Worm (Caenorhabditis elegans) whole organism, early embryonic: Measurements from ENCODE around the gene lsy-2.

Experiments used
- B0310.2 ChIP-seq: sonication (generic microtip); optimal IDR thresholded peaks from 2 replicates; lab custom pipeline; 2016; ENCODE audit warnings: mild to moderate bottlenecking, missing genetic modification characterization, missing compliant biosample characterization
- F13C5.2 ChIP-seq: sonication (generic microtip); optimal IDR thresholded peaks from 2 replicates; lab custom pipeline; 2017; ENCODE audit warnings: mild to moderate bottlenecking, missing genetic modification characterization, inconsistent platforms, missing compliant biosample characterization
- aly-1 ChIP-seq: sonication (generic microtip); optimal IDR thresholded peaks from 2 replicates; lab custom pipeline; 2016; ENCODE audit warnings: missing genetic modification characterization, missing compliant biosample characterization
- ama-1 ChIP-seq: fragments of 150-350 bp; optimal IDR thresholded peaks from 2 replicates; lab custom pipeline; 2014
- ceh-13 ChIP-seq: fragments of 200-800 bp; sonication (Bioruptor generic); optimal IDR thresholded peaks from 2 replicates; lab custom pipeline; 2018; ENCODE audit warnings: mild to moderate bottlenecking, missing genetic modification characterization, missing compliant biosample characterization
- ceh-36 ChIP-seq: sonication (generic microtip); optimal IDR thresholded peaks from 2 replicates; lab custom pipeline; 2016; ENCODE audit warnings: missing genetic modification characterization, inconsistent platforms, missing compliant biosample characterization
- ets-7 ChIP-seq: sonication (generic microtip); optimal IDR thresholded peaks from 2 replicates; lab custom pipeline; 2016; ENCODE audit warnings: missing genotype, missing genetic modification characterization, missing compliant biosample characterization
- flt-1 ChIP-seq: fragments of 200-800 bp; sonication (Bioruptor generic); IDR thresholded peaks from 2 replicates; pipeline ENCODE4 v1.3.6; 2022; ENCODE audit warnings: missing genetic modification characterization, missing compliant biosample characterization
- hmbx-1 ChIP-seq: sonication (generic microtip); optimal IDR thresholded peaks from 2 replicates; lab custom pipeline; 2016; ENCODE audit warnings: mild to moderate bottlenecking, missing genetic modification characterization, missing compliant biosample characterization
- hmg-4 ChIP-seq: fragments of 200-800 bp; sonication (Bioruptor generic); optimal IDR thresholded peaks from 2 replicates; lab custom pipeline; 2018; ENCODE audit warnings: mild to moderate bottlenecking, missing genetic modification characterization, missing compliant biosample characterization
- hnd-1 ChIP-seq: sonication (generic microtip); optimal IDR thresholded peaks from 2 replicates; lab custom pipeline; 2016; ENCODE audit warnings: missing genetic modification characterization, missing compliant biosample characterization
- pes-1 ChIP-seq: fragments of 200-800 bp; sonication (Bioruptor generic); IDR thresholded peaks from 2 replicates; pipeline ENCODE4 v1.3.6; 2022; ENCODE audit warnings: missing genetic modification reagents, missing genetic modification characterization, missing compliant biosample characterization
- scrt-1 ChIP-seq: fragments of 200-800 bp; sonication (Bioruptor generic); IDR thresholded peaks from 2 replicates; pipeline ENCODE4 v1.3.6; 2022; ENCODE audit warnings: missing genetic modification characterization, missing compliant biosample characterization
- sea-1 ChIP-seq: fragments of 200-800 bp; sonication (Bioruptor generic); conservative IDR thresholded peaks from 2 replicates; pipeline ENCODE4 v1.3.6; 2022; ENCODE audit warnings: missing genetic modification characterization, missing compliant biosample characterization
- tbx-11 ChIP-seq: fragments of 200-800 bp; sonication (Bioruptor generic); IDR thresholded peaks from 2 replicates; pipeline ENCODE4 v1.3.6; 2022; ENCODE audit warnings: missing genetic modification characterization, missing compliant biosample characterization
- tbx-37 ChIP-seq: fragments of 200-800 bp; sonication (Bioruptor generic); conservative IDR thresholded peaks from 2 replicates; pipeline ENCODE4 v1.3.6; 2022; ENCODE audit warnings: missing genetic modification reagents, missing genetic modification characterization, missing compliant biosample characterization
- tra-4 ChIP-seq: sonication (generic microtip); optimal IDR thresholded peaks from 2 replicates; lab custom pipeline; 2017; ENCODE audit warnings: missing genetic modification characterization, missing compliant biosample characterization

lsy-2 gene

DNA sequence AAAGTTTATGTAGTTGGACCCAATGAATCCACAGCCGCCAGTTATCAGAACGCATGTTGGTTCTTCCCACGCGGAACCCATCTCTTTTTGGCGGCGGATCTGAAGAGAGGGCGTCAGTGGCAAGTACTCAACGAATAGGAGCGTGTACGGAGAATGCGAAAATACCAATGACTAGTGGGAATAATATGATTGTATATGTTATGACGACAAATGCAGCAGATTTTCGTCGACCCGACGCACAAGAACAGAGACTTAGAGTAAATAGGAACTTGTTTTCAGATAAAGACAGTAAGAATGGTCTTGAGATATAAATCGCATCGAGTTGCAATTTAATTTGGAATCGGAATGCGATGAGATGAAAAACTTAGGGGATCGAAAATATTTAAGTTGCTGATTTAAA is 23.5 kb downstream of the lsy-2 start, which contains the start of gene bus-5:
Gene bus-5, minus strand, starts transcription at position 101 of the 400 bp plus-strand sequence.
- no peak for TF ChIP-seq ama-1 (lab: Kevin White, UChicago)
- TF ChIP-seq aly-1 (tag; lab: Kevin White, UChicago), result no peak
- TF ChIP-seq tra-4 (tag; lab: Kevin White, UChicago), result no peak

DNA sequence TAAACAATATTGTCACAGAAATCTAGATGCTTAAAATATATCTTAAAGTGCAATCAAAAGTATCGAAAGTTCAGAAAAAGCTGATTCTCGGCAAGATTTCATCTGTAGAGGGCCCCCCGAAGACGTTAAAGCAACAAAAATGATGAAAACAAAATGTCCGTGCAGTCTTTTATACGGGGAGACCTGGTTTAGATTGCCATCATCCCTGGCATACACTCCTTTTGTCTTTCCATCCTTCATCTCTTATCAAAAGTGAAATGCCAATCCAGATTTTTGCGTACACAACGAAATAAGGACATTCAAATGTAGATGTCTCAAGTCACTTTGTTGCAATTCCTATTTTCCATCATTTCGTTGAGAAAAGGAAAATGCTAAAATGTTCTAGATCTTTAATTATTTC is 24.7 kb downstream of the lsy-2 start:
- TF ChIP-seq tbx-37 (GFP tag; lab: Robert Waterston, UW) (no peak), ets-7 (tag; lab: Kevin White, UChicago) (no peak), scrt-1 (no peak), ceh-36 (tag; lab: Kevin White, UChicago) (no peak), pes-1 (GFP tag; lab: Robert Waterston, UW) (no peak), sea-1 (GFP tag; lab: Robert Waterston, UW) (no peak), hmbx-1 (tag; lab: Kevin White, UChicago) (no peak), F13C5.2 (tag; lab: Kevin White, UChicago) (no peak), hmg-4 (GFP tag; lab: Kevin White, UChicago) (no peak), flt-1 (GFP tag; lab: Robert Waterston, UW) (no peak), tra-4 (tag; lab: Kevin White, UChicago) (no peak)

DNA sequence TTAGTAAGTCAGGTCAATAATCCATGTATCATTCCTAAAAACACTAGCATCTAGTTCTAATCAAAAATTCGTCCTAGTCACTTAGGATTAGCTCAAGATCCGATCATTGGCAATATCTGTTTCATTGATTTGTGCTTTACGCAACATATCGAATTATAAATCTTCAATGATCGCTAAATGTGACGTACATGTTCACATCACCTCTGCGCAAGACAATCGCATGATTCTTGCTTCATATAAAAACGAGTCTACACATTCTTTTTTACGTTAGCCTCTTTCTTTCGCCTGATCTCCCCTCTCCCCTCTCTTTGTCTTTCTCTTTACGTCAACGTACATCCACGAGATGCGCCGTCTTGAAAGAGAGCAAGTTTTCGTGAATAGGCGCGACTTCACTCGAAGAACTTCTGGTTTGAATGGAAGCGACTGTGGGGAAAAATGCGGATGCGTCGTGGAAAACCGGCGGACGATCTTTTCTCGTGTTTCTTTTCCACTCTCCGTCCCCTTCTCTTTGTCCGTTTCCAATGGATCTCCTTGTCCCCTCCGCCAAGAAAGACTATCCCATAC is 26.9 kb downstream of the lsy-2 start:
- TF ChIP-seq ets-7 (tag; lab: Kevin White, UChicago), result no peak
- no peak for TF ChIP-seq F13C5.2 (tag; lab: Kevin White, UChicago)
- no peak for TF ChIP-seq scrt-1
- no peak for TF ChIP-seq tbx-37 (GFP tag; lab: Robert Waterston, UW)
- TF ChIP-seq hnd-1 (tag; lab: Kevin White, UChicago), result no peak

DNA sequence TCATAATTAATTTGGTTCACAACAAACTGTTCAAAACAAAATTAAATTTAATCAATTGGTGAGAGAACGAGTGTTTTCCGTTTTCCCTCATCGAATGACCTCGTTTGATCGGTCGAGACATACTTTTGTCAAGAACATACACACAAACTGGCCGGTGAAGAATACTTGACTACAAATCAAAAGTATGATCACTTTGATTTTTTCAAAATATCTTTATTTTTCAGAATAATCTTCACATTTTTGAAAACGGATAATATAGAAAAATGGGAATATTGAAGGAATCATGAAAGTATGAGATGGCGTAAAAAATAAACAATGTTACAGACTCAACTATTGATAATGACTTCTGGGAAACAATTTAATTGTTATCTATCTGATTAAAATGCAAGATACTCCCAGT is 28.7 kb downstream of the lsy-2 start, which contains the start of gene swip-10:
Gene swip-10, minus strand, starts transcription at position 101 of the 400 bp plus-strand sequence.
- no peak for TF ChIP-seq hnd-1 (tag; lab: Kevin White, UChicago)

DNA sequence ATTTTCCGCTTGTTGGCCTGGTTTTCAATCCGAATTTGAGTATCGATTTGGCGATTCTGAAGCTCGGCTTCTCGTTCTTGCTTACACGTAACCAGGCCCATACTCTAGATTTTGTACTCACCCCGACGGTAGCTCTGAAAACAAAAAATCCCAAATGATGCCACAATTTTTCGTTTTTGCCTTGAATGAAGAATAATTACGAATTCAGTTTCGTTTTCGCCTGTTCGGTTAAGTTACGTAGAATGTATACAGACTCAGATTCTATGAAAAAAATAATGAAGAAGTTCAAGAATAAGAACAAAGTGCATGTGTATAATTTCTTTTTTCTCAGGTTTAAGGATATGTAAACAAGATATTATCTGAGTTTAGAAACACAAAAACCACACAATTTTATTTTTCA is 31.5 kb downstream of the lsy-2 start, which contains the start of gene gpa-5:
Gene gpa-5, minus strand, starts transcription at position 101 of the 400 bp plus-strand sequence.
- TF ChIP-seq hmg-4 (GFP tag; lab: Kevin White, UChicago) (no peak), ceh-13 (no peak), tbx-11 (GFP tag; lab: Robert Waterston, UW) (no peak), sea-1 (GFP tag; lab: Robert Waterston, UW) (no peak), hmbx-1 (tag; lab: Kevin White, UChicago) (no peak), ama-1 (lab: Kevin White, UChicago) (no peak), hnd-1 (tag; lab: Kevin White, UChicago) (no peak)

DNA sequence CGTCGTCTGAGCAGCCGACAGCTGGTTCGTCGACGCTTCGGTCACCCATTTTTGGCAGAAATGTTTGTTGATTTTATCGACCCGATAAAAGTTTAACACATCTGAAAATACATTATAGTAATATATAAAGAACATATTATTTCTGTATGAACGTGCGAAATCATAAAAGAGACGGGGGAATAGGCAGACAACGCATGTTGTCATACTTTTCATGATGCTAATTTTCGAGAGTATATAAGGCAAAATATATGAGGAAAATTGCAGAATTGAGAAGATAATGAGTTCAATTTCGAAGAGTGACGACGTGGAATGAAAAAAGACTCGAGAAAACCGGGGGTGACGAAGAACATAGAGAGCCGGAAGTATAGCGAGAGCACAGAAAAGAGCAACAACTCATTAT is 40.6 kb downstream of the lsy-2 start, which contains the start of gene F53B1.8:
Gene F53B1.8, minus strand, starts transcription at position 101 of the 400 bp plus-strand sequence.
- TF ChIP-seq hmg-4 (GFP tag; lab: Kevin White, UChicago), result no peak
- no peak for TF ChIP-seq aly-1 (tag; lab: Kevin White, UChicago)
- TF ChIP-seq pes-1 (GFP tag; lab: Robert Waterston, UW), result no peak
- no peak for TF ChIP-seq tbx-37 (GFP tag; lab: Robert Waterston, UW)
- no peak for TF ChIP-seq ceh-36 (tag; lab: Kevin White, UChicago)
- no peak for TF ChIP-seq ceh-13
- no peak for TF ChIP-seq hnd-1 (tag; lab: Kevin White, UChicago)
- TF ChIP-seq ama-1 (lab: Kevin White, UChicago), result no peak
- no peak for TF ChIP-seq tra-4 (tag; lab: Kevin White, UChicago)
- no peak for TF ChIP-seq scrt-1
- no peak for TF ChIP-seq tbx-11 (GFP tag; lab: Robert Waterston, UW)
- no peak for TF ChIP-seq ets-7 (tag; lab: Kevin White, UChicago)
- TF ChIP-seq B0310.2 (tag; lab: Kevin White, UChicago), result no peak
- no peak for TF ChIP-seq F13C5.2 (tag; lab: Kevin White, UChicago)

DNA sequence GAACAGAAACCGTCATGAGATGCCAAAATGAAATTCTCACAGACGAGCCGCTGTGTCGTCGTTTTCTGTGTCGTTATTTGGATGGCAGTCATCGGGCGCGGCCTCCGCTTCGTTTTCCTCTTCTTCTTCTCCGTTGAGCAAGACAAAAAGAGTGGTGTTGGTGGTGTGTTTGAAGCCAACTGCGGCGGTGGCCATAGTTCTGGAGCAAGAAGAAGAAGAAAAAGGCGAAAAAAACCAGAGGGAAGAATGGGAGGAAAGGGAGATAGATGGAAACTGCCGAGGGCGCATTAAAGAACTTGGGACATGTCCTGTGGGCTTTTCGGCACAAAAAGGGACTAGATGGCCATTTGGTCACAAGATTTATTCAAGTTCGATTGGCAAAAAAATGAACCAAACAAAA is 42.1 kb downstream of the lsy-2 start, which contains the start of gene F53B1.9:
Gene F53B1.9, minus strand, starts transcription at position 195 of the 400 bp plus-strand sequence.
- TF ChIP-seq scrt-1 (no peak), tbx-37 (GFP tag; lab: Robert Waterston, UW) (no peak), sea-1 (GFP tag; lab: Robert Waterston, UW) (no peak), hmg-4 (GFP tag; lab: Kevin White, UChicago) (no peak), ama-1 (lab: Kevin White, UChicago) (no peak), F13C5.2 (tag; lab: Kevin White, UChicago) (no peak)

DNA sequence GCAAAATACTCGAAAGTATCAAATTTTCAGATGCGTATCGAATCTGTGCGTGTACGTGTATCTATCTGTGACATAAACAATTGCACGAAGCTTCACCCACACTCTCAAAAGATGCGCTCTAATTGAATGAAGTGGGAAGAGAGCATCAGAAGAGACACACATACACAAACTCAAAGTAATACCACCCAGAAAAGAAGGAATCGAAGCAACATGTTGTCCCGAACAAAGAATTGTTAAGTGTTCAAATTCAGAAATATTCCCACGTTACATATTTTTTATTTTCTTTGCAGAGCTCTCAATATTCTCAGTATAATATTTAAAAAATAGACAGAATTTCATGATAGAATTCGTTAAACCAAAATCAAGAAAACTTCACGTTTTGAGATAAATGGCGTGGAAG is 47.4 kb downstream of the lsy-2 start:
- TF ChIP-seq hmbx-1 (tag; lab: Kevin White, UChicago), result no peak
- TF ChIP-seq pes-1 (GFP tag; lab: Robert Waterston, UW), result no peak
- no peak for TF ChIP-seq tbx-11 (GFP tag; lab: Robert Waterston, UW)
- no peak for TF ChIP-seq ama-1 (lab: Kevin White, UChicago)
- TF ChIP-seq scrt-1, result no peak
- TF ChIP-seq sea-1 (GFP tag; lab: Robert Waterston, UW), result no peak
- no peak for TF ChIP-seq B0310.2 (tag; lab: Kevin White, UChicago)
- no peak for TF ChIP-seq ceh-13
- no peak for TF ChIP-seq flt-1 (GFP tag; lab: Robert Waterston, UW)
- no peak for TF ChIP-seq hnd-1 (tag; lab: Kevin White, UChicago)
- no peak for TF ChIP-seq ets-7 (tag; lab: Kevin White, UChicago)
- TF ChIP-seq aly-1 (tag; lab: Kevin White, UChicago), result no peak
- no peak for TF ChIP-seq tbx-37 (GFP tag; lab: Robert Waterston, UW)
- TF ChIP-seq tra-4 (tag; lab: Kevin White, UChicago), result no peak
- TF ChIP-seq hmg-4 (GFP tag; lab: Kevin White, UChicago), result no peak
- TF ChIP-seq F13C5.2 (tag; lab: Kevin White, UChicago), result no peak
- no peak for TF ChIP-seq ceh-36 (tag; lab: Kevin White, UChicago)
